Fruit fly (Drosophila melanogaster) whole organism, adult: ENCODE data around the gene CG17026.

Source experiments
- CG11617 ChIP-seq: fragments of 200-800 bp; sonication (Bioruptor generic); optimal IDR thresholded peaks from 2 replicates; lab custom pipeline; 2017; ENCODE audit warnings: mild to moderate bottlenecking, missing biosample characterization, missing genetic modification reagents, missing genetic modification characterization
- CG5204 ChIP-seq: fragments of 200-800 bp; sonication (Bioruptor generic); optimal IDR thresholded peaks from 2 replicates; lab custom pipeline; 2016; ENCODE audit warnings: missing biosample characterization, missing genetic modification characterization
- cic ChIP-seq: fragments of 200-800 bp; sonication (Bioruptor generic); optimal IDR thresholded peaks from 2 replicates; lab custom pipeline; 2017; ENCODE audit warnings: missing biosample characterization, mild to moderate bottlenecking, missing genetic modification characterization, moderate library complexity
- ovo ChIP-seq: fragments of 200-800 bp; sonication (Bioruptor generic); optimal IDR thresholded peaks from 2 replicates; lab custom pipeline; 2016; ENCODE audit warnings: missing biosample characterization, missing genetic modification characterization

DNA sequence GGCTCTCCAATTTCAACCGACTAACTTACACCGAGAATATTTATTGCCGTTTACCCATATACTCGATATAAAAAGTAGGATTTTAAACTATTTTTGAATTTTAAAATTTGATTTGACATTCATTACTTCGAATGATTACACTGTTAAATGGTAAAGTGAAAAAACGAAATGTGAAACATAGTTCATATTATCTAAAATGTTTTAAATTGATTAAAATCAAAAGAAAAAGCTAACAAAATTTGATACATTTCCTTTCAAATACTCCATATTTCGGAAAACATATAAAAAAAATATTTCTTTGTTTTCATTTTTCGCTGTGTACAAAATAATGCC is 43.0 kb downstream of the CG17026 start:
- TF ChIP-seq ovo (GFP tag; lab: Kevin White, UChicago) (no peak), cic (GFP tag; lab: Kevin White, UChicago) (no peak), CG11617 (GFP tag; lab: Kevin White, UChicago) (no peak), CG5204 (GFP tag; lab: Kevin White, UChicago) (no peak)
